Fruit fly (Drosophila melanogaster): Measurements from ENCODE around the gene Pop1.

Gene Pop1

DNA sequence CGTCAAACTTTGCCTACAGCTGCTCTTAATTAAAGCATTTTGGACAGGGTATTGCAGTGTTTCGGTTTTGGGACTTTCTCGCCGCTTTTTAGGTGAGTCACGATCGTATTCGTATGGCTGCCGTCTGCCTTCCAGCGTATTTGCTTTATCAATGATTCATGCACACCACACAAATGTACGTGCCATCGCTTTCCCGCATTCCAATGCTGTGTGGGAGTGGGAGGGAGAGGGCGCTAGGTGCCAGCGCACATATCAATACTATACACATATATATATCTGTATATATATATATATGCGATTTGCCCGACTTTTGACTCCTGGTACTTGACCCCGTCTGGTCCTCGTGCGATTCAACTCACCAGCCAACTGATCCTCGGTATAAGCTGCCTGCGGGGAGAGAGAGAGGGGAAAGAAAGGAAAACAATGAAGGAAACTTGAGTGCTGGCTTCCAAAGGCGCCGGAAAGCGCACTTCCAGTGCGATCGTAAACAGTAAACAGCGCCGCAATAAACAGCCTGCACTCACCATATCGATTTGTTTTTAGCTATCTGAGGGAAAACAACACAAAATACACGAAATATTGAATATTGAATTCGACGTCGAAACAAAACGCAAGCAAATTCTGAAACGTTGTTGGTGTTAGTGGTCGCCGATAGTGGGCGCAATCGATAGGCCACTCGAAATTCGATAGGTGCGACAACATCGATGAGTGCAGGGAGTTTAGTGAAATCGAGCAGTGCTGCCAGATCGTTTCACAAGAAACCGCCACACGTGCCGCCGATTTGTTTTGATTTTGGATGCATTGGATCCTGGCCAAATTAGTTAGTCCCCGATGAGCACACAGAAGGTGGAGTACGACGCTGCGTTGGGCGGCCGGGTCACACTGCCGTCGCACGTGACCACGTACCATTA is at the start of gene Pop1, which contains the start of gene Mlc-c:
Gene Pop1, plus strand, starts transcription at position 756 of the 911 bp plus-strand sequence.
Gene Mlc-c, minus strand, starts transcription at position 647 of the 911 bp plus-strand sequence.
- TF ChIP-seq CG8478 (optimal IDR thresholded peaks at IDR 0.05) = no peak
- no peak for TF ChIP-seq usp (GFP tag; optimal IDR thresholded peaks at IDR 0.05)
- no peak for TF ChIP-seq psq (optimal IDR thresholded peaks at IDR 0.05)
- no peak for TF ChIP-seq pan (optimal IDR thresholded peaks at IDR 0.05)
- TF ChIP-seq Dll (optimal IDR thresholded peaks at IDR 0.05) = no peak
- TF ChIP-seq EcR (GFP tag; optimal IDR thresholded peaks at IDR 0.05) = no peak

- TF ChIP-seq psq (optimal IDR thresholded peaks at IDR 0.05) (no peak), CG8478 (optimal IDR thresholded peaks at IDR 0.05) (peak; percentile 79)
Observed at dm6 chrX:5579484-5579883, 43.0 kb upstream of the Pop1 start.

dm6 chrX:5587023-5587422 is 35.4 kb upstream of the Pop1 start:
- no peak for TF ChIP-seq usp (GFP tag; optimal IDR thresholded peaks at IDR 0.05)

DNA sequence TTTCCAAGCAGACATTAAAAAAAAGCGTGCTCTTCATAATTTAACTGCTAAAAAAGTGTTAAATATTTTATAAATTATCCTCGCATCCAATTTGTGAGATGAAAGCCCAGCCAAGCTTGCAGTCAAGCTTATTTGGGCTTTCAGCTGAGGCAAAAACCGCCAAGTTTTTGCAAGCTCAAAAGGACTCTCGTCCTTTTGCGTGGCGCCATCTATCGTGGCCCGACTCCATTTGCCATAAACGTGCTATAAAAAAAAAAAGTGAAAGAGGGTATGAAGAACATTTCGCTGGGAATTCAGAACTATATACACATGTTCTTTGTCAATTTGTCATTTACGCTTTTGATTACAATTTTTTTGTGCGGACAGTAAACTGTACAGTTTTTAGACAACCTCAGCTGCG is 34.0 kb upstream of the Pop1 start:
- TF ChIP-seq psq (optimal IDR thresholded peaks at IDR 0.05) (no peak), EcR (GFP tag; optimal IDR thresholded peaks at IDR 0.05) (no peak), pan (optimal IDR thresholded peaks at IDR 0.05) (no peak), Dll (optimal IDR thresholded peaks at IDR 0.05) (no peak), CG8478 (optimal IDR thresholded peaks at IDR 0.05) (no peak), usp (GFP tag; optimal IDR thresholded peaks at IDR 0.05) (no peak)

- TF ChIP-seq usp (GFP tag; optimal IDR thresholded peaks at IDR 0.05) (no peak), EcR (GFP tag; optimal IDR thresholded peaks at IDR 0.05) (no peak), pan (optimal IDR thresholded peaks at IDR 0.05) (no peak), Dll (optimal IDR thresholded peaks at IDR 0.05) (no peak), psq (optimal IDR thresholded peaks at IDR 0.05) (no peak), CG8478 (optimal IDR thresholded peaks at IDR 0.05) (no peak)
Observed at dm6 chrX:5589990-5590389, 32.5 kb upstream of the Pop1 start.

DNA sequence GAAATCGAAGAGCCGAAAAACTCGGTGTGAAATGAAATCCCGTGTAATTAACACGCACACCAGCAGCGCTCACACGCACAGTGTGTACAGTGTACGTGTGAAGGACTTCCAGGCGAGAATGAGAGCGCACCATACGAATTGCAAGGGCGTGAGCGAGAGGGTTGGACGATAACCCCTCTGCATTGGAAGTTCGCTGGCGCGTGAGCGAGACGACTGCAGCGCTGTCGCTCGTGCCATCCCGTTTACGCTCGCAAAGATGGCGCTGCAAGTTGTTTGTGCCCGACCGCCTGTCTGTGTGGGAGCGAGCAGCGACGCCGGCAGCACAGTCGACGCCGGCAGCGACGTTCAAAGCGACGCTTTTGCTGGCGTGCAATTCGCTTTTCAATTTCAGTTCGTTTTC is 28.6 kb upstream of the Pop1 start, which contains the start of gene Vsx1:
Gene Vsx1, plus strand, starts transcription at position 388 of the 400 bp plus-strand sequence.
- TF ChIP-seq Dll (optimal IDR thresholded peaks at IDR 0.05) = peak; percentile 9
- no peak for TF ChIP-seq psq (optimal IDR thresholded peaks at IDR 0.05)
- TF ChIP-seq pan (optimal IDR thresholded peaks at IDR 0.05) = no peak
- TF ChIP-seq usp (GFP tag; optimal IDR thresholded peaks at IDR 0.05) = no peak
- TF ChIP-seq EcR (GFP tag; optimal IDR thresholded peaks at IDR 0.05) = no peak
- TF ChIP-seq CG8478 (optimal IDR thresholded peaks at IDR 0.05) = peak; percentile 96

DNA sequence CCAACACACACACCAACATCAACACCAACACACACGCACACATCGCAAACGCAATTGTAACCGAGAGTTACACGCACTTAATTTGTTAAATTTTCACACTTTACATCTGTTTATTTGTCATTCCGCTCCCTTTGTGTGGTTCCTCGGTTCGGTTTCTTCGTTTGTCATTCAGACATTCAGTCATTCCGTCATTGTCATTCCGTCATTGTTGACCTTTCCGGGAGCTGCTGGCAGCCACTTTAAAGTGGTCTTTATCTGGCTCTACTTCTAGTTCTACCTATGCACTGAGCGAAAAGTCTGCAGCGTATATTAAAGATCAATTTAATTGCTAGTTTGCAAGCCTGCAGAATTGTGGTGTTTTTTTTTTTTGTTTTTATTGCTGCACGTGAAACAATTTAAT is 25.9 kb upstream of the Pop1 start:
- no peak for TF ChIP-seq EcR (GFP tag; optimal IDR thresholded peaks at IDR 0.05)
- TF ChIP-seq psq (optimal IDR thresholded peaks at IDR 0.05) = no peak
- TF ChIP-seq Dll (optimal IDR thresholded peaks at IDR 0.05) = no peak
- no peak for TF ChIP-seq CG8478 (optimal IDR thresholded peaks at IDR 0.05)
- TF ChIP-seq usp (GFP tag; optimal IDR thresholded peaks at IDR 0.05) = no peak
- TF ChIP-seq pan (optimal IDR thresholded peaks at IDR 0.05) = no peak

- TF ChIP-seq psq (optimal IDR thresholded peaks at IDR 0.05) = no peak
- no peak for TF ChIP-seq usp (GFP tag; optimal IDR thresholded peaks at IDR 0.05)
- TF ChIP-seq Dll (optimal IDR thresholded peaks at IDR 0.05) = no peak
- no peak for TF ChIP-seq CG8478 (optimal IDR thresholded peaks at IDR 0.05)
Observed at dm6 chrX:5602308-5602707, 20.1 kb upstream of the Pop1 start.

DNA sequence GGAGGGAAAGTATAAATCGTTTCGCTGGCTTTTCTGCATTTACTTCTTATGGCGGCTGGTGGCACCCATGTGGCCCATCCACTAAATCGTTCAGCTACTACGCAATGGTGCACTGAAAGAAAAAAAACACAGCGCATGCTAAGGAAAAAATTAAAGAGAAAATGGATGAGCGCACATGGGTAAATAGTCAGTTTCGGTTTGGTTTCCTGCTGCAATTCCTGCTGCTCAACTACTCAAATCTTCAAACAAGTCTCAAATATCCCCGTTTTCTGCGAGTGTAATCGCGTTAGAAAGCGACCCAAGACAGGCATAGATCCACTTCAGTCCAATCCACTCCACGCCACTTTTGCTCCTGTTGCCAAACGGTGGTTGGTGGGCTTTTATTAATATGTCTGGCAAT is 19.4 kb upstream of the Pop1 start:
- TF ChIP-seq pan (optimal IDR thresholded peaks at IDR 0.05) (no peak), Dll (optimal IDR thresholded peaks at IDR 0.05) (no peak), usp (GFP tag; optimal IDR thresholded peaks at IDR 0.05) (no peak), EcR (GFP tag; optimal IDR thresholded peaks at IDR 0.05) (no peak), psq (optimal IDR thresholded peaks at IDR 0.05) (no peak), CG8478 (optimal IDR thresholded peaks at IDR 0.05) (no peak)

- no peak for TF ChIP-seq EcR (GFP tag; optimal IDR thresholded peaks at IDR 0.05)
- TF ChIP-seq CG8478 (optimal IDR thresholded peaks at IDR 0.05) = no peak
- TF ChIP-seq pan (optimal IDR thresholded peaks at IDR 0.05) = no peak
- no peak for TF ChIP-seq usp (GFP tag; optimal IDR thresholded peaks at IDR 0.05)
- no peak for TF ChIP-seq psq (optimal IDR thresholded peaks at IDR 0.05)
- no peak for TF ChIP-seq Dll (optimal IDR thresholded peaks at IDR 0.05)
Observed at dm6 chrX:5604181-5604580, 18.3 kb upstream of the Pop1 start.

DNA sequence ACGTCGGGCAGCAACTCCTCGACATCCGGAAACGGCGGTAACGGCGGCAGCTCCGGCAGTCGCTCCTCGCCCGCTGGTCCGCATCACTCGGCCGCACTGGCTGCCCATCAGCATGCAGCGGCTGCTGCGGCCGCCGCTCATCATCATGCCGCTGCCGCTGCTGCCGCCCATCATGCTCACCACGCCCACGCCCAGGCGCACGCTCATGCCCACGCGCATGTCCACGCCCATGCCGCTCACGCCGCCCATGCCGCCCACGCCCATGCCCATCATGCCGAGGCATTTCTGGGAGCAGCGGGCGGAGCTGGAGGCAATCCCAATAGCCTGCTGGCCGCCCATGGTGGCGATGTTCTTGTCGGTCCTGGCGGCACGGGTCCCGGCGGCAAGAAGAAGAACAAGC is 16.1 kb upstream of the Pop1 start:
- TF ChIP-seq pan (optimal IDR thresholded peaks at IDR 0.05) (no peak), CG8478 (optimal IDR thresholded peaks at IDR 0.05) (no peak), Dll (optimal IDR thresholded peaks at IDR 0.05) (no peak), EcR (GFP tag; optimal IDR thresholded peaks at IDR 0.05) (no peak), psq (optimal IDR thresholded peaks at IDR 0.05) (no peak), usp (GFP tag; optimal IDR thresholded peaks at IDR 0.05) (no peak)

DNA sequence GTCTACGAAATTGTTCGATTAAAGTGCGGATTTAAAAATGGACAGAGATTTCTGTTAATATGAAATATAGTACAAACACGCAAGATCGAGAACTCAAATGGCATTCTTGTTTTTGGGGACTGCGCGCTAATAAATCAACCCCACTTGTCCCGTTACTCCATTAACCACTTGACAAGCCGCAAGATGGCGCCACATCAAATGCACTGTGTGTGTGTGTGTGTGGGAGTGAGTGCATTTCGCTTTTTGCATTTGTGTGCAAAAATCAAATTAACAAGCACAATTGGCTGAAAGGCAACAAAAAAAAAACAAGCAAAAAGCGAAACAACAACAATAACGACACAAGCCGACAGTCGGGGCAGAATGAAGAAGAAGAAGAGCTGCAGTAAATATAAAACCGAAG is 14.8 kb upstream of the Pop1 start:
- no peak for TF ChIP-seq Dll (optimal IDR thresholded peaks at IDR 0.05)

DNA sequence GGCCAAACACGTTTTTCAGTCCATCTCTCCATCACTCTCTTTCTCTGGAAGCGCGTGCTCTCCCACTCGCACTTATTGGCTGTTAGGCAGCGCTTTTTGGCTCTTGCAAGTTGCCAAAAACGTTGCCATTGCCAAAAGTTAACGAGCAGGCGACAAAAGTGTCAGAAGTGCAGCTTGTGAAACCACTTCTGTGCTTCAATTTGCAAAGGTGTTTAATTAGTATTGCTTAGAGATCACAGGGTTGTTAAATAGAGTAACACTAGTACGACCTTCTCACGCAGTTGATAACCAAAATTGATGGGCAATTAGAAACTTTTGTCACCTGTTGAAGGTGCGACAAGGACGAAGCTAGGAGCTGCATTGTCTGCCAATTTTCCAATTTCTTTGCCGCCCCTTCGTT is 14.0 kb upstream of the Pop1 start:
- no peak for TF ChIP-seq EcR (GFP tag; optimal IDR thresholded peaks at IDR 0.05)
- no peak for TF ChIP-seq Dll (optimal IDR thresholded peaks at IDR 0.05)
- no peak for TF ChIP-seq usp (GFP tag; optimal IDR thresholded peaks at IDR 0.05)
- TF ChIP-seq pan (optimal IDR thresholded peaks at IDR 0.05) = no peak
- TF ChIP-seq psq (optimal IDR thresholded peaks at IDR 0.05) = no peak
- TF ChIP-seq CG8478 (optimal IDR thresholded peaks at IDR 0.05) = no peak
